Worm (Caenorhabditis elegans): ENCODE measurements around the gene glb-15.

DNA sequence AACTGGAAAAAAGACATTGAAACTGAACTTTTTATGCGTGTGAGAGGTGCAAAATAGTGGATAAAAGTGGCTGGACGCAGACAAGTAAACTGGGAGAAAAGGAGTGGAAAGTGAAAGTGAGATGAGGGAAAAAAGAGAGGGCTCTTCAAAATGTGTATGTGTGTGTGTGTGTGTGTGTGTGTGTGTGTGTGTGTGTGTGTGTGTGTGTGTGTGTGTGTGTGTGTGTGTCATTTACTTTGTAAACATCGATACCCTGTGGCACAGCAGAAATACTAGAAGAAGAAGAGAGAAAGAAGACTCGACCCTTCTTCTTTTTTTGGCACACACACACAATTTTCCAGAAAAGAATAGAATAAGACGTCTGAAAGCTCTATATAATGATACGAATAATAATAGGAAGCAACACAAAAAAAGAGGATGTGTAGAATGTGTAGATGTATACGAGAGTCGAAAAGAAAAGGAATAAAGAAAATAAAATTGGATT is 20.6 kb upstream of the glb-15 start:
- TF ChIP-seq elt-3 (tag; optimal IDR thresholded peaks at IDR 0.05) (no peak), nhr-23 (tag; optimal IDR thresholded peaks at IDR 0.05) (no peak), skn-1 (tag; optimal IDR thresholded peaks at IDR 0.05) (no peak), unc-39 (tag; optimal IDR thresholded peaks at IDR 0.05) (no peak), C34F6.9 (tag; optimal IDR thresholded peaks at IDR 0.05) (peak; percentile 69), egl-27 (tag; optimal IDR thresholded peaks at IDR 0.05) (peak; percentile 42)
